Fruit fly (Drosophila melanogaster) whole organism, adult: Measurements from ENCODE around the gene fabp.

Experiments used
- CG11617 ChIP-seq: fragments of 200-800 bp; sonication (Bioruptor generic); optimal IDR thresholded peaks from 2 replicates; lab custom pipeline; 2017; ENCODE audit warnings: mild to moderate bottlenecking, missing biosample characterization, missing genetic modification reagents, missing genetic modification characterization
- CG12768 ChIP-seq: fragments of 200-800 bp; sonication (Bioruptor generic); optimal IDR thresholded peaks from 2 replicates; lab custom pipeline; 2017; ENCODE audit warnings: missing biosample characterization, missing genetic modification characterization, mild to moderate bottlenecking, moderate library complexity, missing genetic modification reagents
- CG14711 ChIP-seq: fragments of 200-800 bp; sonication (Bioruptor generic); optimal IDR thresholded peaks from 2 replicates; lab custom pipeline; 2018; ENCODE audit warnings: missing biosample characterization, mild to moderate bottlenecking, missing genetic modification characterization, moderate library complexity
- CG1620 ChIP-seq: fragments of 200-800 bp; sonication (Bioruptor generic); optimal IDR thresholded peaks from 2 replicates; lab custom pipeline; 2016; ENCODE audit warnings: missing biosample characterization, missing genetic modification characterization
- CG33017 ChIP-seq: fragments of 200-800 bp; sonication (Bioruptor generic); optimal IDR thresholded peaks from 2 replicates; lab custom pipeline; 2018; ENCODE audit warnings: missing biosample characterization, mild to moderate bottlenecking, missing genetic modification characterization, moderate library complexity
- CG5204 ChIP-seq: fragments of 200-800 bp; sonication (Bioruptor generic); optimal IDR thresholded peaks from 2 replicates; lab custom pipeline; 2016; ENCODE audit warnings: missing biosample characterization, missing genetic modification characterization
- CG7045 ChIP-seq: fragments of 200-800 bp; sonication (Bioruptor generic); optimal IDR thresholded peaks from 2 replicates; lab custom pipeline; 2017; ENCODE audit warnings: missing biosample characterization, mild to moderate bottlenecking, missing genetic modification characterization
- CG7101 ChIP-seq: fragments of 200-800 bp; sonication (Bioruptor generic); optimal IDR thresholded peaks from 2 replicates; lab custom pipeline; 2018; ENCODE audit warnings: missing biosample characterization, mild to moderate bottlenecking, missing genetic modification characterization, moderate library complexity
- Clk ChIP-seq: fragments of 200-800 bp; sonication (Bioruptor generic); optimal IDR thresholded peaks from 2 replicates; lab custom pipeline; 2017; ENCODE audit warnings: missing biosample characterization, missing genetic modification characterization
- Crg-1 ChIP-seq: fragments of 200-800 bp; sonication (Bioruptor generic); optimal IDR thresholded peaks from 2 replicates; lab custom pipeline; 2016; ENCODE audit warnings: missing biosample characterization, missing genetic modification characterization
- Hr96 ChIP-seq: fragments of 200-800 bp; sonication (Bioruptor generic); optimal IDR thresholded peaks from 2 replicates; lab custom pipeline; 2016; ENCODE audit warnings: missing biosample characterization, missing genetic modification characterization
- Mnt ChIP-seq: fragments of 200-800 bp; sonication (Bioruptor generic); optimal IDR thresholded peaks from 2 replicates; lab custom pipeline; 2016; ENCODE audit warnings: missing biosample characterization, mild to moderate bottlenecking, missing genetic modification characterization
- bab1 ChIP-seq: fragments of 200-800 bp; sonication (Bioruptor generic); optimal IDR thresholded peaks from 3 replicates; lab custom pipeline; 2019; ENCODE audit warnings: missing biosample characterization, mild to moderate bottlenecking, missing genetic modification characterization, moderate library complexity
- cic ChIP-seq: fragments of 200-800 bp; sonication (Bioruptor generic); optimal IDR thresholded peaks from 2 replicates; lab custom pipeline; 2017; ENCODE audit warnings: missing biosample characterization, mild to moderate bottlenecking, missing genetic modification characterization, moderate library complexity
- cnc ChIP-seq, 2 experiments: fragments of >200 bp; optimal IDR thresholded peaks; 2 replicates each; lab custom pipeline; 2017
- kay ChIP-seq: fragments of 200-800 bp; sonication (Bioruptor generic); peaks from one replicate; lab custom pipeline; 2016; ENCODE audit warnings: missing biosample characterization, missing genetic modification characterization, borderline replicate concordance
- ovo ChIP-seq: fragments of 200-800 bp; sonication (Bioruptor generic); optimal IDR thresholded peaks from 2 replicates; lab custom pipeline; 2016; ENCODE audit warnings: missing biosample characterization, missing genetic modification characterization
- pad ChIP-seq: fragments of 200-800 bp; sonication (Bioruptor generic); optimal IDR thresholded peaks from 3 replicates; lab custom pipeline; 2017; ENCODE audit warnings: missing biosample characterization, missing genetic modification characterization, mild to moderate bottlenecking, moderate library complexity, missing genetic modification reagents
- tj ChIP-seq: fragments of 200-800 bp; sonication (Bioruptor generic); optimal IDR thresholded peaks from 3 replicates; lab custom pipeline; 2017; ENCODE audit warnings: missing biosample characterization, mild to moderate bottlenecking, missing genetic modification characterization, moderate library complexity
- toe ChIP-seq: fragments of 200-800 bp; sonication (Bioruptor generic); optimal IDR thresholded peaks from 2 replicates; lab custom pipeline; 2016; ENCODE audit warnings: missing biosample characterization, missing genetic modification characterization

fabp gene

DNA sequence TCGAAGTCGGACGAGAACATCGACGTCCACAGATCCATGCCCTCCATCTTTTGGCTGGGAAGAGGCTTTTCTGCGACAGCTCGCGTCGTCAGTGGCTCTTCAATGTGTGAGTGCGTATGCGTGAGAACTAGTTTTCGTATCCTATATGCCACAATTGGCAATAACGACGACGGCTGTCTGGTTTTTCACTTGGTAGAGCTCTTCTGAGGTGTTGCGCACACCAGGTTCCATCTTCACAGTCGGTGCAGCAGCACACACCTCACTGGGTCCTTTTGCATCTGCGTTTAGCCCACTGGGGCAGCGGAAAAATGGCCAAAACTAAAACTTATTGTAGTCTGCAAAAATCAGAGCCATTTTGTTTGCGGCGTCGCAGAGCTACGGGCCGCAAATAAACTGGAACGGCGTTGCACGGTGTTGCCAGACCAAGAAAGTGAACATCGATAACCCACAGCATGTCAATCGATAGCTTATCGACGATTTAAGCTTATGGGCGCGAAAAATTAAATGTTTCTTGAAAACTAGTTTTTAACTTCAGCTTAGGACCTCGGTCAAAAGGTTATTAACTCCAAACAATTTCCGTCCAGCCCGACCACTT lies 23.0 kb upstream of the fabp start, which contains the start of gene CG6791:
CG6791 (minus strand) TSS at position 383 of the 595 bp plus-strand sequence.
- TF ChIP-seq bab1 (GFP tag; lab: Kevin White, UChicago) (peak; percentile 37), cnc (optimal IDR thresholded peaks at IDR 0.05; lab: Kevin White, UChicago) (no peak), cic (GFP tag; lab: Kevin White, UChicago) (peak; percentile 14)

DNA sequence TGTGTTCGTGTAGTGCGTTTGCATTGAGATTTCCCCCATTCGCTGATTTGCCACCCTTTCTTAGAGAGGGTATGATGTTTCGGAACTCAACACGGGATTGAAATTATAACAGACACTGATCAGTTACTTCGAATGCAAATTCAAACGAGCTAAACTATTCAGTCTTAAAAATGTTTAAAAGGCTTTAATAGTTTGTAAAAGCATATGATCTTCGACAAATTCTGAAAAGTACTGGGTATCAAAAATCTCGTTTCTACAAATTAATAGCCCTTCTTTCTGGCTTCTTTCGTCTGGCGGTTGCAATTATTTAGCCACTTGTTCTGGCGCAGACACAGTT lies 15.4 kb upstream of the fabp start:
- peak; percentile 76 for TF ChIP-seq CG14711 (tag; lab: Kevin White, UChicago)
- no peak for TF ChIP-seq CG5204 (GFP tag; lab: Kevin White, UChicago)
- peak; percentile 59 for TF ChIP-seq CG11617
- no peak for TF ChIP-seq toe (GFP tag; lab: Kevin White, UChicago)
- TF ChIP-seq tj (GFP tag; lab: Kevin White, UChicago), result peak; percentile 34
- TF ChIP-seq Mnt (GFP tag; lab: Kevin White, UChicago), result peak; percentile 23
- peak; percentile 74 for TF ChIP-seq CG33017 (tag; lab: Kevin White, UChicago)
- peak; percentile 28 for TF ChIP-seq Clk (GFP tag; lab: Kevin White, UChicago)
- peak; percentile 75 for TF ChIP-seq CG7101 (tag; lab: Kevin White, UChicago)
- TF ChIP-seq kay (GFP tag; lab: Kevin White, UChicago), result no peak
- peak; percentile 70 for TF ChIP-seq CG7045 (GFP tag; lab: Kevin White, UChicago)
- no peak for TF ChIP-seq ovo (GFP tag; lab: Kevin White, UChicago)
- peak; percentile 73 for TF ChIP-seq CG12768
- peak; percentile 6 for TF ChIP-seq CG1620 (GFP tag; lab: Kevin White, UChicago)
- peak; percentile 36 for TF ChIP-seq Hr96 (GFP tag; lab: Kevin White, UChicago)
- peak; percentile 23 for TF ChIP-seq Crg-1 (GFP tag; lab: Kevin White, UChicago)
- no peak for TF ChIP-seq pad
- no peak for TF ChIP-seq cnc (optimal IDR thresholded peaks at IDR 0.05; lab: Kevin White, UChicago)
- TF ChIP-seq bab1 (GFP tag; lab: Kevin White, UChicago), result peak; percentile 83
- TF ChIP-seq cic (GFP tag; lab: Kevin White, UChicago), result no peak

DNA sequence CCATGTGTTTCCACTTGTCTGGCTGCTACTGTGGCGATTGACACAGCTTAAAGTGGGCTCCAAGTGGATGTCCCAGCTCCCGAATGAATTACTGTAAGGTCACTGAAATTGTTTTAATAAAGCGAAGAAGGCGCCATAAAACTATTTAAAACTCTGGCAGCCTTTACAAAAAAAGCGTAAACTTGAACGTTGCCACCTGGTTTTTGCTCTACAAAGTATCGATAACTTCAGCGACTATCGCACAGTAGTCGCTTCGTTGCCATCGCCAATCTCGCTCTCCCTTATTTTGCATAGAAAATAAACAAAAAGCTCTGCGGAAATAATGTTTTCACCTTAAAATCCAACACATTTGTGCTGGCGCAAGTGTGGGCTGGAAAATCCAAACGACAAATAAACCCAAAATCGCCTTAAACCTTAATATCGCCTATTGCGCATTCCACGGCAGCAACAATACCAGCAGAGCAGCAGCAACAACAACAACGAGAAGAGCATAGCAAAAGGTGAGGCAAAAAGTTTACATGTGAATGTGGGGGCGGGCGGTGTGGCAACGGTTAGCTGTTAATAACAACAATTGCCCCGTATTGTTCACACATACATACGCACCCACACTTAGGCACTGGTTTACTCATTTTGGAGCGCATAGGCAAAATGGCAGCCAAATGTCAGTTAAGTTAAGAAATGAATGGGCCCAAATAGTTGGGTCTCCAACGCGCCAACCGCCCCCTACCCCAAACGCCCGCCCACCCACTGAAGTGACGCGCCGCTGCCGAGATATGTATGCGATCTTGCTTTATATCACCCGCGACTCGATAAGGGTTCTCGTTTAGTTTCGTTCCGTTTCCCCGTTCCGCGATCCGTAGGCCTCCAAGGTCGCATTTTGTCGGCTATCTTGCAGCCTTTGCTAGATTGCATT lies 14.7 kb upstream of the fabp start, which contains the start of gene wkd:
wkd (plus strand) TSS at position 237 of the 913 bp plus-strand sequence.
- TF ChIP-seq Hr96 (GFP tag; lab: Kevin White, UChicago) (no peak), kay (GFP tag; lab: Kevin White, UChicago) (no peak), CG14711 (tag; lab: Kevin White, UChicago) (no peak), toe (GFP tag; lab: Kevin White, UChicago) (no peak), pad (peak; percentile 60), Crg-1 (GFP tag; lab: Kevin White, UChicago) (no peak), CG11617 (peak; percentile 7), Mnt (GFP tag; lab: Kevin White, UChicago) (peak; percentile 7), ovo (GFP tag; lab: Kevin White, UChicago) (peak; percentile 10), CG12768 (no peak), CG5204 (GFP tag; lab: Kevin White, UChicago) (no peak), CG1620 (GFP tag; lab: Kevin White, UChicago) (peak; percentile 50), Clk (GFP tag; lab: Kevin White, UChicago) (no peak), CG33017 (tag; lab: Kevin White, UChicago) (no peak), CG7045 (GFP tag; lab: Kevin White, UChicago) (no peak), cic (GFP tag; lab: Kevin White, UChicago) (peak; percentile 31), bab1 (GFP tag; lab: Kevin White, UChicago) (peak; percentile 55), cnc (optimal IDR thresholded peaks at IDR 0.05; lab: Kevin White, UChicago) (no peak), CG7101 (tag; lab: Kevin White, UChicago) (no peak), tj (GFP tag; lab: Kevin White, UChicago) (no peak)

DNA sequence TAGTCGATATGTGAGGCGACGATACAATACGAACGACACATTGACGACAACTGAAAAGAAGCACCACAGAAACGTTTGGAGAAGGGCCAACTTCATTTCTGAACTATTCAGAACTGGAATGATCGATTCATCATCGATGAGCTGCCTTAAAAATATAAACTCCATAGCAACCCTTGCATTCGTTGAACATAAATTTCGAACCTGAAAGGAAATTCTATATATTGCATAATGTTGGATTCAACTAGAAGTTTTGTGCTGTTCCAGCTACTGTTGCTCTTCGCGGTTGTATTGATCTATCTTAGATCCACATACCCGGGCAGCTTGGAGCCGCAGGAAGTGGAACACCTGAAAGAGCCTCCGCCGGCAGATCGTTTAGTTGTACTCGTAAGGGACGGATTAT lies 11.8 kb upstream of the fabp start, which contains the start of the genes CG6790 and CG5342:
CG6790 (minus strand) TSS at position 101 of the 400 bp plus-strand sequence.
CG5342 (plus strand) TSS at position 182 of the 400 bp plus-strand sequence.
- no peak for TF ChIP-seq CG11617
- TF ChIP-seq ovo (GFP tag; lab: Kevin White, UChicago), result no peak
- no peak for TF ChIP-seq CG33017 (tag; lab: Kevin White, UChicago)
- TF ChIP-seq pad, result no peak
- no peak for TF ChIP-seq toe (GFP tag; lab: Kevin White, UChicago)

DNA sequence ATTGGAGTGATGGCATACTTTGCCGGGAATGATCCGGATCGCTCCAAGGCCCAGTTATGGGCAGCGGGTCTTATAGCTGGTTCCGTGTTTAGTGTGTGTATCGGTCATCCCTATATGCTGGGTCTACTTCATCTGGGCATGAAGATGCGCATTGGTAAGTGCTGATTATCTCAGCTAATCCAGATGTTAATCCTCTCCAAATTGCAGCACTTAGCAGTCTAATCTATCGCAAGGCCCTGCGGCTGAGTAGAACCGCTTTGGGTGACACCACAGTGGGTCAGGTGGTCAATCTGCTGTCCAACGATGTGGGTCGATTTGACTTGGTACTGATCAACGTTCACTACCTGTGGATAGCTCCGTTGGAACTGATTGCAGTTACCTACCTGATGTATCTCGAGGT lies 4.6 kb upstream of the fabp start:
- no peak for TF ChIP-seq Hr96 (GFP tag; lab: Kevin White, UChicago)
- TF ChIP-seq tj (GFP tag; lab: Kevin White, UChicago), result no peak
- TF ChIP-seq CG14711 (tag; lab: Kevin White, UChicago), result no peak
- TF ChIP-seq CG33017 (tag; lab: Kevin White, UChicago), result no peak
- no peak for TF ChIP-seq pad
- TF ChIP-seq Clk (GFP tag; lab: Kevin White, UChicago), result no peak
- no peak for TF ChIP-seq CG7045 (GFP tag; lab: Kevin White, UChicago)
- TF ChIP-seq CG12768, result no peak
- no peak for TF ChIP-seq cic (GFP tag; lab: Kevin White, UChicago)
- no peak for TF ChIP-seq Mnt (GFP tag; lab: Kevin White, UChicago)
- TF ChIP-seq ovo (GFP tag; lab: Kevin White, UChicago), result no peak
